Worm (Caenorhabditis elegans) whole organism, midembryonic: ENCODE results near the gene nars-2.

Experiments used
- T22C8.4 ChIP-seq: fragments of 200-800 bp; sonication (Bioruptor generic); IDR thresholded peaks from 2 replicates; pipeline ENCODE4 v1.3.6; 2022; ENCODE audit warnings: missing genetic modification characterization, missing compliant biosample characterization
- cog-1 ChIP-seq: sonication (generic microtip); optimal IDR thresholded peaks from 2 replicates; lab custom pipeline; 2016; ENCODE audit warnings: missing genetic modification characterization, missing compliant biosample characterization
- flt-1 ChIP-seq: fragments of 200-800 bp; sonication (Bioruptor generic); IDR thresholded peaks from 2 replicates; pipeline ENCODE4 v1.3.6; 2022; ENCODE audit warnings: missing genetic modification characterization, missing compliant biosample characterization
- klf-2 ChIP-seq: fragments of 200-800 bp; sonication (Bioruptor generic); conservative IDR thresholded peaks from 2 replicates; pipeline ENCODE4 v1.3.6; 2022; ENCODE audit warnings: missing genetic modification reagents, missing genetic modification characterization, missing compliant biosample characterization
- med-1 ChIP-seq: sonication (generic microtip); optimal IDR thresholded peaks from 2 replicates; lab custom pipeline; 2017; ENCODE audit warnings: missing genetic modification characterization, mild to moderate bottlenecking, missing compliant biosample characterization, antibody characterized with exemption, missing genetic modification reagents; ENCODE audit not compliant: insufficient read depth
- ref-1 ChIP-seq: fragments of 200-800 bp; sonication (Bioruptor generic); conservative IDR thresholded peaks from 2 replicates; pipeline ENCODE4 v1.3.6; 2022; ENCODE audit warnings: missing genetic modification reagents, missing genetic modification characterization, missing compliant biosample characterization
- tab-1 ChIP-seq: fragments of 200-800 bp; sonication (Bioruptor generic); IDR thresholded peaks from 2 replicates; pipeline ENCODE4 v1.3.6; 2022; ENCODE audit warnings: missing genetic modification characterization, missing compliant biosample characterization
- ztf-23 ChIP-seq: fragments of 200-800 bp; sonication (Bioruptor generic); IDR thresholded peaks from 2 replicates; pipeline ENCODE4 v1.3.6; 2022; ENCODE audit warnings: missing genetic modification reagents, missing genetic modification characterization, missing compliant biosample characterization
- ztf-29 ChIP-seq: fragments of 200-800 bp; sonication (Bioruptor generic); IDR thresholded peaks from 2 replicates; pipeline ENCODE4 v1.3.6; 2022; ENCODE audit warnings: missing genetic modification reagents, missing genetic modification characterization, missing compliant biosample characterization

- TF ChIP-seq cog-1 (tag; lab: Kevin White, UChicago) (no peak), ztf-23 (GFP tag; lab: Robert Waterston, UW) (no peak), tab-1 (GFP tag; lab: Robert Waterston, UW) (no peak), T22C8.4 (GFP tag; lab: Robert Waterston, UW) (no peak), flt-1 (GFP tag; lab: Robert Waterston, UW) (no peak), ztf-29 (GFP tag; lab: Robert Waterston, UW) (no peak), ref-1 (GFP tag; lab: Robert Waterston, UW) (no peak), klf-2 (GFP tag; lab: Robert Waterston, UW) (no peak), med-1 (GFP tag; lab: Kevin White, UChicago) (no peak)
Observed at ce11 chrIII:11490221-11490620, 10.3 kb downstream of the nars-2 start.
